Fruit fly (Drosophila melanogaster) Kc167 (cell line): ENCODE data around the gene Osi13.

ENCODE experiments used
- Myc ChIP-seq: fragments of >200 bp; optimal IDR thresholded peaks from 2 replicates; lab custom pipeline; 2017; ENCODE audit warnings: missing external identifiers
- Sin3A ChIP-seq: fragments of >200 bp; optimal IDR thresholded peaks from 2 replicates; lab custom pipeline; 2018; ENCODE audit warnings: missing external identifiers
- h ChIP-seq: fragments of >200 bp; optimal IDR thresholded peaks from 3 replicates; lab custom pipeline; 2018; ENCODE audit warnings: missing external identifiers
- insv ChIP-seq: fragments of >200 bp; optimal IDR thresholded peaks from 3 replicates; lab custom pipeline; 2018; ENCODE audit warnings: missing external identifiers
- psq ChIP-seq: fragments of >200 bp; optimal IDR thresholded peaks from 2 replicates; lab custom pipeline; 2017; ENCODE audit warnings: missing external identifiers
- ttk ChIP-seq: sonication (Bioruptor generic); optimal IDR thresholded peaks from 2 replicates; lab custom pipeline; 2017; ENCODE audit warnings: missing external identifiers

Gene Osi13

dm6 chr3R:6291437-6291836 is at the start of gene Osi13:
Osi13 (plus strand) TSS chr3R:6291737.
- no peak for TF ChIP-seq psq (lab: Kevin White, UChicago)
- no peak for TF ChIP-seq insv
- no peak for TF ChIP-seq Sin3A (lab: Kevin White, UChicago)
- TF ChIP-seq h (lab: Kevin White, UChicago), result no peak
- TF ChIP-seq Myc, result no peak
- no peak for TF ChIP-seq ttk (lab: Kevin White, UChicago)

- TF ChIP-seq psq (lab: Kevin White, UChicago) (no peak), Sin3A (lab: Kevin White, UChicago) (no peak), h (lab: Kevin White, UChicago) (no peak), ttk (lab: Kevin White, UChicago) (no peak), Myc (no peak), insv (no peak)
Observed at dm6 chr3R:6244035-6244434, 47.5 kb upstream of the Osi13 start.

- TF ChIP-seq Sin3A (lab: Kevin White, UChicago) (no peak), insv (no peak), Myc (no peak), ttk (lab: Kevin White, UChicago) (no peak), psq (lab: Kevin White, UChicago) (no peak), h (lab: Kevin White, UChicago) (no peak)
Observed at dm6 chr3R:6244986-6245385, 46.6 kb upstream of the Osi13 start.

dm6 chr3R:6248694-6249093 is 42.8 kb upstream of the Osi13 start, which contains the start of gene Osi7:
Osi7 (plus strand) TSS chr3R:6248994.
- TF ChIP-seq Myc, result no peak
- TF ChIP-seq insv, result no peak
- TF ChIP-seq ttk (lab: Kevin White, UChicago), result no peak
- TF ChIP-seq h (lab: Kevin White, UChicago), result no peak
- no peak for TF ChIP-seq psq (lab: Kevin White, UChicago)
- no peak for TF ChIP-seq Sin3A (lab: Kevin White, UChicago)

dm6 chr3R:6252809-6253208 is 38.7 kb upstream of the Osi13 start:
- TF ChIP-seq ttk (lab: Kevin White, UChicago) (no peak), insv (no peak), psq (lab: Kevin White, UChicago) (no peak), Sin3A (lab: Kevin White, UChicago) (no peak), h (lab: Kevin White, UChicago) (no peak), Myc (no peak)

- no peak for TF ChIP-seq ttk (lab: Kevin White, UChicago)
Observed at dm6 chr3R:6254438-6254837, 37.1 kb upstream of the Osi13 start.

dm6 chr3R:6254875-6255274 is 36.7 kb upstream of the Osi13 start, which contains the start of gene Osi8:
Osi8 (plus strand) TSS chr3R:6255175.
- no peak for TF ChIP-seq h (lab: Kevin White, UChicago)

dm6 chr3R:6259837-6260236 is 31.7 kb upstream of the Osi13 start, which contains the start of gene Osi9:
Osi9 (plus strand) TSS chr3R:6260211.
- no peak for TF ChIP-seq Myc
- TF ChIP-seq ttk (lab: Kevin White, UChicago), result no peak
- TF ChIP-seq psq (lab: Kevin White, UChicago), result no peak
- no peak for TF ChIP-seq h (lab: Kevin White, UChicago)
- TF ChIP-seq insv, result no peak
- TF ChIP-seq Sin3A (lab: Kevin White, UChicago), result no peak

dm6 chr3R:6263658-6264057 is 27.9 kb upstream of the Osi13 start, which contains the start of gene Osi10a:
Osi10a (plus strand) TSS chr3R:6263958.
- TF ChIP-seq Myc (no peak), Sin3A (lab: Kevin White, UChicago) (no peak), psq (lab: Kevin White, UChicago) (no peak), h (lab: Kevin White, UChicago) (no peak), ttk (lab: Kevin White, UChicago) (no peak), insv (no peak)

dm6 chr3R:6265890-6266289 is 25.6 kb upstream of the Osi13 start, which contains the start of gene Osi10b:
Osi10b (plus strand) TSS chr3R:6266190.
- TF ChIP-seq Myc (no peak), psq (lab: Kevin White, UChicago) (no peak), h (lab: Kevin White, UChicago) (no peak), ttk (lab: Kevin White, UChicago) (no peak), Sin3A (lab: Kevin White, UChicago) (no peak), insv (no peak)

dm6 chr3R:6268657-6269056 is 22.9 kb upstream of the Osi13 start, which contains the start of gene Osi11:
Osi11 (minus strand) TSS chr3R:6268757.
- TF ChIP-seq insv (no peak), psq (lab: Kevin White, UChicago) (no peak), ttk (lab: Kevin White, UChicago) (no peak), h (lab: Kevin White, UChicago) (no peak), Sin3A (lab: Kevin White, UChicago) (no peak), Myc (no peak)

- no peak for TF ChIP-seq Sin3A (lab: Kevin White, UChicago)
- no peak for TF ChIP-seq insv
- no peak for TF ChIP-seq psq (lab: Kevin White, UChicago)
- TF ChIP-seq ttk (lab: Kevin White, UChicago), result no peak
- TF ChIP-seq h (lab: Kevin White, UChicago), result no peak
- TF ChIP-seq Myc, result no peak
Observed at dm6 chr3R:6269986-6270385, 21.6 kb upstream of the Osi13 start.

dm6 chr3R:6278231-6278630 is 13.3 kb upstream of the Osi13 start, which contains the start of gene Osi12:
Osi12 (plus strand) TSS chr3R:6278531.
- TF ChIP-seq psq (lab: Kevin White, UChicago) (no peak), Sin3A (lab: Kevin White, UChicago) (no peak), h (lab: Kevin White, UChicago) (no peak), insv (no peak), ttk (lab: Kevin White, UChicago) (no peak), Myc (no peak)
